Fruit fly (Drosophila melanogaster) whole organism, wandering third instar larva: Measurements from ENCODE around the gene mex1.

Experiments used
- OdsH ChIP-seq: fragments of 200-800 bp; sonication (Bioruptor generic); optimal IDR thresholded peaks from 2 replicates; lab custom pipeline; 2016; ENCODE audit warnings: missing biosample characterization, mild to moderate bottlenecking, missing genetic modification characterization
- Sp1 ChIP-seq: fragments of 200-800 bp; sonication (Bioruptor generic); optimal IDR thresholded peaks from 3 replicates; lab custom pipeline; 2019; ENCODE audit warnings: missing biosample characterization, mild to moderate bottlenecking, missing genetic modification characterization, moderate library complexity
- Vsx2 ChIP-seq: fragments of 200-300, 225-300 bp; sonication (Bioruptor generic); optimal IDR thresholded peaks from 2 replicates; lab custom pipeline; 2018; ENCODE audit warnings: missing biosample characterization, missing genetic modification characterization; ENCODE audit not compliant: partially characterized antibody
- foxo ChIP-seq, 2 experiments: fragments of 200-800 bp; sonication (Bioruptor generic); optimal IDR thresholded peaks; 2 replicates in 1 of 2; 3 replicates in 1 of 2; lab custom pipeline; 2016 to 2017; ENCODE audit warnings: missing biosample characterization in 2 of 2, missing genetic modification characterization in 2 of 2
- woc ChIP-seq: sonication (Bioruptor generic); optimal IDR thresholded peaks from 2 replicates; lab custom pipeline; 2016; ENCODE audit warnings: missing biosample characterization, mild to moderate bottlenecking, missing genetic modification characterization

- TF ChIP-seq woc (GFP tag; lab: Kevin White, UChicago) (no peak), Vsx2 (GFP tag; lab: Kevin White, UChicago) (no peak), OdsH (no peak), foxo (GFP tag; optimal IDR thresholded peaks at IDR 0.05; lab: Kevin White, UChicago) (no peak), Sp1 (no peak)
Observed at dm6 chr3L:15511688-15512250, 7.6 kb downstream of the mex1 start.
